Fruit fly (Drosophila melanogaster) whole organism, embryonic: ENCODE measurements around the gene G6P.

Source experiments
- Awh ChIP-seq: fragments of 200-800 bp; sonication (Bioruptor generic); IDR thresholded peaks from 2 replicates; pipeline ENCODE4, ENCODE4 v1.3.6; 2022; ENCODE audit warnings: missing biosample characterization, missing genetic modification characterization
- CG11560 ChIP-seq: fragments of 200-800 bp; sonication (Bioruptor generic); IDR thresholded peaks from 3 replicates; pipeline ENCODE4 v1.3.6; 2022; ENCODE audit warnings: missing biosample characterization, missing genetic modification characterization
- CG13287 ChIP-seq: fragments of 200-800 bp; sonication (Bioruptor generic); IDR thresholded peaks from 2 replicates; pipeline ENCODE4 v1.3.6; 2022; ENCODE audit warnings: missing biosample characterization, missing genetic modification characterization; ENCODE audit not compliant: partially characterized antibody
- CG13424 ChIP-seq: fragments of 200-800 bp; sonication (Bioruptor generic); optimal IDR thresholded peaks from 2 replicates; lab custom pipeline; 2019; ENCODE audit warnings: missing biosample characterization, mild to moderate bottlenecking, missing genetic modification characterization, moderate library complexity
- CG14014 ChIP-seq: fragments of 200-800 bp; sonication (Bioruptor generic); IDR thresholded peaks from 2 replicates; pipeline ENCODE4 v1.3.6; 2022; ENCODE audit warnings: missing biosample characterization, missing genetic modification characterization
- CG14710 ChIP-seq: fragments of 200-800 bp; sonication (Bioruptor generic); optimal IDR thresholded peaks from 3 replicates; lab custom pipeline; 2019; ENCODE audit warnings: missing biosample characterization, mild to moderate bottlenecking, missing genetic modification characterization, moderate library complexity
- CG1529 ChIP-seq: fragments of 200-800 bp; sonication (Bioruptor generic); optimal IDR thresholded peaks from 3 replicates; lab custom pipeline; 2018; ENCODE audit warnings: missing biosample characterization, missing genetic modification characterization
- CG17361 ChIP-seq: fragments of 200-800 bp; sonication (Bioruptor generic); IDR thresholded peaks from 3 replicates; pipeline ENCODE4 v1.3.6; 2022; ENCODE audit warnings: missing biosample characterization, missing genetic modification characterization
- CG18262 ChIP-seq: fragments of 200-800 bp; optimal IDR thresholded peaks from 3 replicates; lab custom pipeline; 2019; ENCODE audit warnings: missing biosample characterization, mild to moderate bottlenecking, missing genetic modification characterization, moderate library complexity
- CG2129 ChIP-seq: fragments of 200-800 bp; sonication (Bioruptor generic); IDR thresholded peaks from 2 replicates; pipeline ENCODE4 v1.3.6; 2022; ENCODE audit warnings: missing biosample characterization, missing genetic modification characterization; ENCODE audit not compliant: partially characterized antibody
- CG4404 ChIP-seq: fragments of 200-800 bp; sonication (Bioruptor generic); IDR thresholded peaks from 2 replicates; pipeline ENCODE4 v1.3.6; 2022; ENCODE audit warnings: missing biosample characterization, missing genetic modification characterization
- CG5245 ChIP-seq: fragments of 200-800 bp; sonication (Bioruptor generic); optimal IDR thresholded peaks from 3 replicates; lab custom pipeline; 2016; ENCODE audit warnings: missing biosample characterization, missing genetic modification characterization
- CG8290 ChIP-seq, 3 experiments: fragments of 200-800 bp; sonication (Bioruptor generic); optimal IDR thresholded peaks; 2 replicates each; lab custom pipeline; 2016 to 2019; ENCODE audit warnings: missing biosample characterization in 3 of 3, missing genetic modification characterization in 3 of 3, mild to moderate bottlenecking in 2 of 3, moderate library complexity in 1 of 3
- Doc3 ChIP-seq: fragments of 200-800 bp; sonication (Bioruptor generic); IDR thresholded peaks from 3 replicates; pipeline ENCODE4 v1.3.6; 2022; ENCODE audit warnings: missing biosample characterization, missing genetic modification characterization; ENCODE audit not compliant: partially characterized antibody
- E2f1 ChIP-seq: fragments of 200-800 bp; sonication (Bioruptor generic); IDR thresholded peaks from 2 replicates; pipeline ENCODE4 v1.3.6; 2022; ENCODE audit warnings: missing biosample characterization, missing genetic modification characterization
- HLH3B ChIP-seq: fragments of 200-800 bp; sonication (Bioruptor generic); IDR thresholded peaks from 2 replicates; pipeline ENCODE4 v1.3.6; 2022; ENCODE audit warnings: missing biosample characterization, missing genetic modification characterization
- HLHmδ ChIP-seq: fragments of 200-800 bp; sonication (Bioruptor generic); optimal IDR thresholded peaks from 2 replicates; lab custom pipeline; 2018; ENCODE audit warnings: missing biosample characterization, mild to moderate bottlenecking, missing genetic modification characterization, moderate library complexity
- HmgD ChIP-seq: fragments of 200-800 bp; sonication (Bioruptor generic); optimal IDR thresholded peaks from 3 replicates; lab custom pipeline; 2016; ENCODE audit warnings: missing biosample characterization, missing genetic modification characterization
- HmgZ ChIP-seq: fragments of 200-800 bp; sonication (Bioruptor generic); optimal IDR thresholded peaks from 2 replicates; lab custom pipeline; 2018; ENCODE audit warnings: missing biosample characterization, mild to moderate bottlenecking, missing genetic modification characterization
- Hr51 ChIP-seq, 2 experiments: fragments of 200-800 bp; sonication (Bioruptor generic); optimal IDR thresholded peaks; 2 replicates in 1 of 2; 3 replicates in 1 of 2; lab custom pipeline; 2016 to 2018; ENCODE audit warnings: missing biosample characterization in 2 of 2, missing genetic modification characterization in 2 of 2, mild to moderate bottlenecking in 1 of 2, moderate library complexity in 1 of 2
- Jarid2 ChIP-seq: fragments of 200-800 bp; sonication (Bioruptor generic); optimal IDR thresholded peaks from 3 replicates; lab custom pipeline; 2017; ENCODE audit warnings: mild to moderate bottlenecking, missing biosample characterization, missing genetic modification reagents, missing genetic modification characterization
- MESR4 ChIP-seq: fragments of 200-800 bp; sonication (Bioruptor generic); optimal IDR thresholded peaks from 2 replicates; lab custom pipeline; 2018; ENCODE audit warnings: missing biosample characterization, mild to moderate bottlenecking, missing genetic modification characterization, moderate library complexity
- MTF-1 ChIP-seq: fragments of 200-800 bp; sonication (Bioruptor generic); optimal IDR thresholded peaks from 2 replicates; lab custom pipeline; 2018; ENCODE audit warnings: missing biosample characterization, mild to moderate bottlenecking, missing genetic modification characterization, borderline replicate concordance
- Nf-YB ChIP-seq: fragments of 200-800 bp; sonication (Bioruptor generic); optimal IDR thresholded peaks from 3 replicates; lab custom pipeline; 2019; ENCODE audit warnings: missing biosample characterization, mild to moderate bottlenecking, missing genetic modification characterization, moderate library complexity
- NfI ChIP-seq: fragments of 200-800 bp; sonication (Bioruptor generic); optimal IDR thresholded peaks from 3 replicates; lab custom pipeline; 2018; ENCODE audit warnings: missing biosample characterization, mild to moderate bottlenecking, missing genetic modification characterization, moderate library complexity
- Sin3A ChIP-seq: fragments of >200 bp; optimal IDR thresholded peaks from 2 replicates; lab custom pipeline; 2018
- Ssrp ChIP-seq: fragments of 200-800 bp; sonication (Bioruptor generic); optimal IDR thresholded peaks from 2 replicates; lab custom pipeline; 2018; ENCODE audit warnings: missing biosample characterization, mild to moderate bottlenecking, missing genetic modification characterization, moderate library complexity
- TFAM ChIP-seq: fragments of 200-800 bp; sonication (Bioruptor generic); optimal IDR thresholded peaks from 2 replicates; lab custom pipeline; 2017; ENCODE audit warnings: missing biosample characterization, missing genetic modification characterization, inconsistent platforms
- Vsx1 ChIP-seq: fragments of 200-800 bp; sonication (Bioruptor generic); optimal IDR thresholded peaks from 2 replicates; lab custom pipeline; 2017; ENCODE audit warnings: missing biosample characterization, mild to moderate bottlenecking, missing genetic modification characterization, missing genetic modification reagents
- Xrp1 ChIP-seq: fragments of 200-800 bp; sonication (Bioruptor generic); IDR thresholded peaks from 2 replicates; pipeline ENCODE4 v1.3.6; 2022; ENCODE audit warnings: missing biosample characterization, missing genetic modification characterization
- YL-1 ChIP-seq: fragments of 200-800 bp; sonication (Bioruptor generic); optimal IDR thresholded peaks from 3 replicates; lab custom pipeline; 2017; ENCODE audit warnings: missing biosample characterization, mild to moderate bottlenecking, missing genetic modification characterization
- ab ChIP-seq: fragments of 200-800 bp; sonication (Bioruptor generic); optimal IDR thresholded peaks from 2 replicates; lab custom pipeline; 2016; ENCODE audit warnings: missing biosample characterization, missing genetic modification characterization
- ac ChIP-seq: fragments of 200-800 bp; sonication (Bioruptor generic); optimal IDR thresholded peaks from 3 replicates; lab custom pipeline; 2017; ENCODE audit warnings: missing biosample characterization, mild to moderate bottlenecking, missing genetic modification characterization
- caup ChIP-seq: fragments of 200-800 bp; sonication (Bioruptor generic); optimal IDR thresholded peaks from 3 replicates; lab custom pipeline; 2017; ENCODE audit warnings: missing biosample characterization, mild to moderate bottlenecking, missing genetic modification characterization, moderate library complexity; ENCODE audit not compliant: severe bottlenecking
- ems ChIP-seq: fragments of 200-800 bp; sonication (Bioruptor generic); optimal IDR thresholded peaks from 3 replicates; lab custom pipeline; 2016; ENCODE audit warnings: missing biosample characterization, missing genetic modification characterization
- gce ChIP-seq: fragments of 200-800 bp; sonication (Bioruptor generic); IDR thresholded peaks from 3 replicates; pipeline ENCODE4 v1.3.6; 2022; ENCODE audit warnings: missing biosample characterization, missing genetic modification characterization
- jigr1 ChIP-seq: fragments of 200-800 bp; sonication (Bioruptor generic); IDR thresholded peaks from 3 replicates; pipeline ENCODE4 v1.3.6; 2022; ENCODE audit warnings: missing biosample characterization, missing genetic modification characterization
- ken ChIP-seq: fragments of 200-800 bp; sonication (Bioruptor generic); IDR thresholded peaks from 3 replicates; pipeline ENCODE4 v1.3.6; 2022; ENCODE audit warnings: missing biosample characterization, missing genetic modification characterization
- lov ChIP-seq, 2 experiments: fragments of 200-800 bp in 1 of 2; fragments of >200 bp in 1 of 2; sonication (Bioruptor generic) in 1 of 2; IDR thresholded peaks in 1 of 2; optimal IDR thresholded peaks in 1 of 2; 2 replicates in 1 of 2; 3 replicates in 1 of 2; pipeline versions ENCODE4 v1.3.6 to Lab custom; 2017 to 2022; ENCODE audit warnings: missing biosample characterization in 1 of 2, missing genetic modification characterization in 1 of 2
- nom ChIP-seq: fragments of 200-800 bp; sonication (Bioruptor generic); optimal IDR thresholded peaks from 2 replicates; lab custom pipeline; 2017; ENCODE audit warnings: missing biosample characterization, missing genetic modification characterization, mild to moderate bottlenecking, moderate library complexity, missing genetic modification reagents
- onecut ChIP-seq: fragments of 200-800 bp; sonication (Bioruptor generic); IDR thresholded peaks from 2 replicates; pipeline ENCODE4 v1.3.6; 2022; ENCODE audit warnings: missing biosample characterization, missing genetic modification characterization
- ranshi ChIP-seq: fragments of 200-800 bp; sonication (Bioruptor generic); IDR thresholded peaks from 2 replicates; pipeline ENCODE4 v1.3.6; 2022; ENCODE audit warnings: missing biosample characterization, missing genetic modification characterization
- sd ChIP-seq: fragments of 200-800 bp; sonication (Bioruptor generic); optimal IDR thresholded peaks from 3 replicates; lab custom pipeline; 2018; ENCODE audit warnings: missing biosample characterization, mild to moderate bottlenecking, missing genetic modification characterization, moderate library complexity
- sr ChIP-seq: fragments of 200-800 bp; sonication (Bioruptor generic); IDR thresholded peaks from 3 replicates; pipeline ENCODE4 v1.3.6; 2022; ENCODE audit warnings: missing biosample characterization, missing genetic modification characterization
- tup ChIP-seq: fragments of 200-800 bp; sonication (Bioruptor generic); optimal IDR thresholded peaks from 2 replicates; lab custom pipeline; 2016; ENCODE audit warnings: missing biosample characterization, mild to moderate bottlenecking, missing genetic modification characterization, moderate library complexity
- unc-4 ChIP-seq: fragments of 200-800 bp; sonication (Bioruptor generic); IDR thresholded peaks from 2 replicates; pipeline ENCODE4 v1.3.6; 2022; ENCODE audit warnings: missing biosample characterization, missing genetic modification characterization; ENCODE audit not compliant: partially characterized antibody
- vfl ChIP-seq: fragments of 200-800 bp; sonication (Bioruptor generic); optimal IDR thresholded peaks from 2 replicates; lab custom pipeline; 2016; ENCODE audit warnings: missing biosample characterization, missing genetic modification characterization

Gene G6P

dm6 chr2L:2855773-2856615 lies 40.4 kb upstream of the G6P start, which contains the start of the genes CG3104 and RpS21 (continued):
- TF ChIP-seq Nf-YB (GFP tag; lab: Kevin White, UChicago) (peak; percentile 65), YL-1 (GFP tag; lab: Kevin White, UChicago) (peak; percentile 99), Sin3A (lab: Kevin White, UChicago) (peak; percentile 90), CG17361 (GFP tag; lab: Robert Waterston, UW) (peak; percentile 85), unc-4 (GFP tag; lab: Robert Waterston, UW) (no peak), ac (GFP tag; lab: Kevin White, UChicago) (peak; percentile 80), CG5245 (GFP tag; lab: Kevin White, UChicago) (peak; percentile 88), CG11560 (peak; percentile 51; the same call in 2 of the 3 replicates), ken (GFP tag; lab: Robert Waterston, UW) (peak; percentile 95), HmgZ (tag; lab: Kevin White, UChicago) (peak; percentile 82), Xrp1 (GFP tag; lab: Robert Waterston, UW) (peak; percentile 60), sd (tag; lab: Kevin White, UChicago) (peak; percentile 55), Ssrp (tag; lab: Kevin White, UChicago) (peak; percentile 66), CG18262 (tag; lab: Kevin White, UChicago) (peak; percentile 73), Jarid2 (peak; percentile 74), vfl (GFP tag; lab: Kevin White, UChicago) (peak; percentile 12), ranshi (GFP tag; lab: Robert Waterston, UW) (peak; percentile 96), Doc3 (GFP tag; lab: Robert Waterston, UW) (no peak), onecut (peak; percentile 91), MTF-1 (GFP tag; lab: Kevin White, UChicago) (peak; percentile 94), TFAM (peak; percentile 28), lov (optimal IDR thresholded peaks at IDR 0.05; lab: Kevin White, UChicago) (no peak), lov (GFP tag; IDR thresholded peaks at IDR 0.05; lab: Robert Waterston, UW) (peak; percentile 94), ems (peak; percentile 71), CG13287 (GFP tag; lab: Robert Waterston, UW) (peak; percentile 9; the same call in 1 of the 2 replicates), CG2129 (GFP tag; lab: Robert Waterston, UW) (no peak), ab (GFP tag; lab: Kevin White, UChicago) (peak; percentile 71), CG1529 (GFP tag; lab: Kevin White, UChicago) (peak; percentile 74), NfI (GFP tag; lab: Kevin White, UChicago) (peak; percentile 93), jigr1 (GFP tag; lab: Robert Waterston, UW) (no peak), HLHmδ (GFP tag; lab: Kevin White, UChicago) (peak; percentile 97), Hr51 (GFP tag; optimal IDR thresholded peaks at IDR 0.05; lab: Kevin White, UChicago) (peak; percentile 53 to 83), HLH3B (GFP tag; lab: Robert Waterston, UW) (peak; percentile 80), sr (GFP tag; lab: Robert Waterston, UW) (peak; percentile 91), tup (GFP tag; lab: Kevin White, UChicago) (peak; percentile 63), CG13424 (peak; percentile 79), nom (GFP tag; lab: Kevin White, UChicago) (peak; percentile 83), CG14710 (peak; percentile 91), HmgD (GFP tag; lab: Kevin White, UChicago) (peak; percentile 61), gce (GFP tag; lab: Robert Waterston, UW) (peak; percentile 83; the same call in 2 of the 3 replicates), CG8290 (GFP tag; optimal IDR thresholded peaks at IDR 0.05; lab: Kevin White, UChicago) (peak; percentile 86), CG8290 (tag; optimal IDR thresholded peaks at IDR 0.05; lab: Kevin White, UChicago) (peak; percentile 85 to 92), CG4404 (peak; percentile 59; the same call in 1 of the 2 replicates), MESR4 (GFP tag; lab: Kevin White, UChicago) (peak; percentile 98), Vsx1 (peak; percentile 74), CG14014 (GFP tag; lab: Robert Waterston, UW) (peak; percentile 86), caup (peak; percentile 94), Awh (GFP tag; lab: Robert Waterston, UW) (peak; percentile 82), E2f1 (peak; percentile 82)
